Fruit fly (Drosophila melanogaster) Kc167 (cell line): ENCODE results near the gene Saf6.

Experiments used
- Sin3A ChIP-seq: fragments of >200 bp; optimal IDR thresholded peaks from 2 replicates; lab custom pipeline; 2018; ENCODE audit warnings: missing external identifiers
- h ChIP-seq: fragments of >200 bp; optimal IDR thresholded peaks from 3 replicates; lab custom pipeline; 2018; ENCODE audit warnings: missing external identifiers
- psq ChIP-seq: fragments of >200 bp; optimal IDR thresholded peaks from 2 replicates; lab custom pipeline; 2017; ENCODE audit warnings: missing external identifiers
- ttk ChIP-seq: sonication (Bioruptor generic); optimal IDR thresholded peaks from 2 replicates; lab custom pipeline; 2017; ENCODE audit warnings: missing external identifiers

DNA sequence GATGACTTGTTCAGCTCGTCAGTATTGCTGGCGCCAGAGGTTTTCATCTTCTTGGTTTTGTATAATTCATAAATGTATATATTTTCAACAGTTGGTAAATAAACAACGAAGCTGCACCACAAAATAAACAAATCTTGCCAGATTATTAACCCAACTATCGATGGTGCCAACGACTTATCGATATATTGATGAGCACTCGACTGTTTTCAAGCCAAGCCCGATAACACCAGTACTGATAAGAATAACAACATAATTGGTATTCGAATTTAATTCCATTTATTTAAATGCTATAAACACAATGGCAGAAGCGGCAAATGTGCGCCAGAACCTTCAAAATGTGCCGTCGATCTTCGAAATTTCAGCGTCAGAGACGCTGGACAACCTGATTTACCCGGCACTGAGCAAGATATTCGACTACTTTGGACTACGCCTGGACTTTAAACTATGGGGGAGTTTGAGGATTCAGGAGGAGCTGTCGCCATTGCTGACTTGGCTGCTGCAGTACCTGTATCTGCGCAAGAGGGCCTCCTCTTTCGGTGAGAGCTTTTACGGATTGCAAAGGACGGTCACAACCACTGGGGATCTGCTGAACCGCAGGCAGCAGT, at the start of gene Saf6, which contains the start of gene Pex12:
- TF ChIP-seq Sin3A (lab: Kevin White, UChicago) (no peak), psq (lab: Kevin White, UChicago) (no peak), ttk (lab: Kevin White, UChicago) (no peak), h (lab: Kevin White, UChicago) (no peak)
